Worm (Caenorhabditis elegans) whole organism, L1 larva: ENCODE results near the gene F25G6.9.
A peak's percentile ranks its signal among the peaks of the same experiment; 100 is the strongest.

Experiments used
- C04F5.9 ChIP-seq: sonication (generic microtip); optimal IDR thresholded peaks from 2 replicates; lab custom pipeline; 2016; ENCODE audit warnings: missing genetic modification characterization, missing compliant biosample characterization
- C34B4.2 ChIP-seq: sonication (generic microtip); optimal IDR thresholded peaks from 2 replicates; lab custom pipeline; 2017; ENCODE audit warnings: mild to moderate bottlenecking, missing genetic modification characterization, missing compliant biosample characterization
- F16B12.6 ChIP-seq: fragments of 150-350 bp; optimal IDR thresholded peaks from 2 replicates; lab custom pipeline; 2014; ENCODE audit warnings: missing biosample characterization, missing genetic modification characterization
- Y116A8C.19 ChIP-seq: sonication (generic microtip); optimal IDR thresholded peaks from 2 replicates; lab custom pipeline; 2016; ENCODE audit warnings: missing compliant biosample characterization, missing genetic modification characterization, borderline replicate concordance
- ama-1 ChIP-seq: fragments of 150-350 bp; optimal IDR thresholded peaks from 2 replicates; lab custom pipeline; 2014
- ceh-82 ChIP-seq, 3 experiments: fragments of 150-350 bp in 1 of 3; sonication (generic microtip) in 2 of 3; optimal IDR thresholded peaks; 2 replicates each; lab custom pipeline; 2014 to 2017; ENCODE audit warnings: missing biosample characterization in 3 of 3, missing genetic modification characterization in 3 of 3
- ces-1 ChIP-seq: fragments of 150-350 bp; optimal IDR thresholded peaks from 2 replicates; lab custom pipeline; 2014; ENCODE audit warnings: missing biosample characterization, missing genetic modification reagents, missing genetic modification characterization
- dpl-1 ChIP-seq, 3 experiments: fragments of 150-350 bp in 2 of 3; sonication (generic microtip) in 1 of 3; optimal IDR thresholded peaks; 2 replicates each; lab custom pipeline; 2014 to 2017; ENCODE audit warnings: missing biosample characterization in 3 of 3, missing genetic modification characterization in 3 of 3, missing genetic modification reagents in 3 of 3
- efl-3 ChIP-seq: fragments of 200-800 bp; sonication (Bioruptor generic); optimal IDR thresholded peaks from 2 replicates; lab custom pipeline; 2018; ENCODE audit warnings: mild to moderate bottlenecking, missing genetic modification characterization, missing compliant biosample characterization
- egl-13 ChIP-seq: sonication (generic microtip); optimal IDR thresholded peaks from 2 replicates; lab custom pipeline; 2016; ENCODE audit warnings: missing genotype, missing genetic modification reagents, missing genetic modification characterization, missing compliant biosample characterization
- elt-2 ChIP-seq: sonication (generic microtip); optimal IDR thresholded peaks from 2 replicates; lab custom pipeline; 2016; ENCODE audit warnings: missing genetic modification characterization, mild to moderate bottlenecking, inconsistent platforms, missing compliant biosample characterization, missing genetic modification reagents
- elt-3 ChIP-seq, 6 experiments: fragments of 150-350 bp in 1 of 6; sonication (generic microtip); optimal IDR thresholded peaks; 2 replicates each; lab custom pipeline; 2017 to 2018; ENCODE audit warnings: missing biosample characterization in 6 of 6, missing genetic modification characterization in 6 of 6, inconsistent platforms in 1 of 6
- ets-5 ChIP-seq: fragments of 200-800 bp; sonication (Bioruptor generic); IDR thresholded peaks from 2 replicates; pipeline ENCODE4 v1.3.6; 2022; ENCODE audit warnings: missing genetic modification characterization, missing compliant biosample characterization
- hlh-17 ChIP-seq: fragments of 200-800 bp; sonication (Bioruptor generic); optimal IDR thresholded peaks from 2 replicates; lab custom pipeline; 2018; ENCODE audit warnings: missing genetic modification characterization, mild to moderate bottlenecking, missing compliant biosample characterization, moderate library complexity, borderline replicate concordance
- hlh-4 ChIP-seq: sonication (generic microtip); optimal IDR thresholded peaks from 2 replicates; lab custom pipeline; 2016; ENCODE audit warnings: mild to moderate bottlenecking, missing genetic modification characterization, missing compliant biosample characterization
- hpl-2 ChIP-seq: fragments of 150-350 bp; optimal IDR thresholded peaks from 2 replicates; lab custom pipeline; 2014; ENCODE audit warnings: missing biosample characterization, missing genetic modification reagents, missing genetic modification characterization
- irx-1 ChIP-seq: sonication (generic microtip); optimal IDR thresholded peaks from 2 replicates; lab custom pipeline; 2016; ENCODE audit warnings: missing genetic modification characterization, missing compliant biosample characterization
- isw-1 ChIP-seq: fragments of 200-800 bp; sonication (Bioruptor generic); IDR thresholded peaks from 2 replicates; pipeline ENCODE4 v1.3.6; 2022; ENCODE audit warnings: missing genetic modification characterization, missing compliant biosample characterization
- lin-13 ChIP-seq: fragments of 150-350 bp; optimal IDR thresholded peaks from 2 replicates; lab custom pipeline; 2014; ENCODE audit warnings: missing biosample characterization, missing genetic modification reagents, missing genetic modification characterization
- lin-14 ChIP-seq: fragments of 200-800 bp; sonication (Bioruptor generic); optimal IDR thresholded peaks from 2 replicates; lab custom pipeline; 2018; ENCODE audit warnings: mild to moderate bottlenecking, missing genetic modification characterization, moderate library complexity, missing compliant biosample characterization
- mab-9 ChIP-seq: fragments of 200-800 bp; sonication (Bioruptor generic); IDR thresholded peaks from 2 replicates; pipeline ENCODE4 v1.3.6; 2022; ENCODE audit warnings: missing genetic modification reagents, missing genetic modification characterization, missing compliant biosample characterization
- mdl-1 ChIP-seq, 2 experiments: fragments of 150-350 bp; optimal IDR thresholded peaks; 2 replicates each; lab custom pipeline; 2014 to 2017; ENCODE audit warnings: missing biosample characterization in 2 of 2, missing genetic modification characterization in 2 of 2, inconsistent platforms in 1 of 2
- mef-2 ChIP-seq: fragments of 150-350 bp; optimal IDR thresholded peaks from 2 replicates; lab custom pipeline; 2014; ENCODE audit warnings: missing biosample characterization, missing genetic modification characterization
- mep-1 ChIP-seq: fragments of 150-350 bp; optimal IDR thresholded peaks from 2 replicates; lab custom pipeline; 2014; ENCODE audit warnings: missing biosample characterization, missing genetic modification characterization
- nhr-71 ChIP-seq: sonication (generic microtip); optimal IDR thresholded peaks from 2 replicates; lab custom pipeline; 2016; ENCODE audit warnings: mild to moderate bottlenecking, missing genetic modification characterization, moderate library complexity, missing compliant biosample characterization
- nhr-76 ChIP-seq: sonication (generic microtip); optimal IDR thresholded peaks from 2 replicates; lab custom pipeline; 2017; ENCODE audit warnings: missing biosample characterization, missing genetic modification characterization
- nhr-77 ChIP-seq: fragments of 150-350 bp; optimal IDR thresholded peaks from 2 replicates; lab custom pipeline; 2014; ENCODE audit warnings: missing biosample characterization, missing genetic modification characterization
- pqm-1 ChIP-seq: sonication (generic microtip); optimal IDR thresholded peaks from 3 replicates; lab custom pipeline; 2017; ENCODE audit warnings: missing biosample characterization, missing genetic modification characterization
- snu-23 ChIP-seq: sonication (generic microtip); optimal IDR thresholded peaks from 2 replicates; lab custom pipeline; 2016; ENCODE audit warnings: missing genetic modification characterization, missing compliant biosample characterization
- sox-4 ChIP-seq: sonication (generic microtip); optimal IDR thresholded peaks from 2 replicates; lab custom pipeline; 2016; ENCODE audit warnings: missing genetic modification characterization, missing compliant biosample characterization
- sptf-1 ChIP-seq: fragments of 150-350 bp; optimal IDR thresholded peaks from 2 replicates; lab custom pipeline; 2014; ENCODE audit warnings: missing biosample characterization, missing genetic modification characterization
- sup-37 ChIP-seq: fragments of 200-800 bp; sonication (Bioruptor generic); optimal IDR thresholded peaks from 2 replicates; lab custom pipeline; 2018; ENCODE audit warnings: mild to moderate bottlenecking, missing genetic modification characterization, missing compliant biosample characterization
- swsn-7 ChIP-seq: sonication (generic microtip); optimal IDR thresholded peaks from 2 replicates; lab custom pipeline; 2016; ENCODE audit warnings: missing genetic modification characterization, missing compliant biosample characterization
- tbx-2 ChIP-seq: sonication (generic microtip); optimal IDR thresholded peaks from 2 replicates; lab custom pipeline; 2016; ENCODE audit warnings: missing genetic modification characterization, missing compliant biosample characterization
- tlp-1 ChIP-seq: fragments of 150-350 bp; optimal IDR thresholded peaks from 2 replicates; lab custom pipeline; 2014; ENCODE audit warnings: missing biosample characterization, missing genetic modification characterization
- unc-30 ChIP-seq: sonication (generic microtip); optimal IDR thresholded peaks from 2 replicates; lab custom pipeline; 2017; ENCODE audit warnings: missing biosample characterization, missing genetic modification characterization
- unc-62 ChIP-seq: fragments of 150-350 bp; optimal IDR thresholded peaks from 2 replicates; lab custom pipeline; 2014; ENCODE audit warnings: missing biosample characterization, missing genetic modification reagents, missing genetic modification characterization
- unc-98 ChIP-seq: fragments of 200-800 bp; sonication (Bioruptor generic); IDR thresholded peaks from 2 replicates; pipeline ENCODE4 v1.3.6; 2022; ENCODE audit warnings: missing genetic modification characterization, missing compliant biosample characterization
- xbp-1 ChIP-seq: sonication (generic microtip); optimal IDR thresholded peaks from 2 replicates; lab custom pipeline; 2016; ENCODE audit warnings: missing genetic modification characterization, missing compliant biosample characterization
- zag-1 ChIP-seq: fragments of 150-350 bp; optimal IDR thresholded peaks from 2 replicates; lab custom pipeline; 2014; ENCODE audit warnings: missing biosample characterization, missing genetic modification characterization
- zip-4 ChIP-seq: fragments of 200-800 bp; sonication (Bioruptor generic); optimal IDR thresholded peaks from 2 replicates; lab custom pipeline; 2018; ENCODE audit warnings: mild to moderate bottlenecking, missing genetic modification characterization, moderate library complexity, missing compliant biosample characterization

Gene F25G6.9

DNA sequence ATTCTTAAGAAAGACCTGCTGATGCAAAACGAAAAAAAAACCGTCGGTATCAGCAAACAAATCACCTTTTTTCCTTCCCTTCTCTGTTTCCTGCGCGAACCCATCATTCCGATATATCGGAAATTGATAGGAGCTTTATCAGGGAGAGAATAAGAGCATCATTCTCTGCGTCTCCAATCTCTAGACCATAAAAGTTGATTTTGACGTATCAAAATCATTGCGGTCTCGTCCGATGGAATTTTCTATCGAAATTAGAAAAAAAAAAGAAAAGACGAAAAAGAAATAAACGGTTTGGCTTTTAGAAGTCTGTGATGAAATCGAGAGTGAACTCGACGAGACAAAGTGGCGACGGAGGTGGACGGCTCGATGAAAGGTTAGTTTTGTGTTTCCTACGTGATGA, 20.8 kb downstream of the F25G6.9 start, which contains the start of gene stdh-4:
Gene stdh-4, plus strand, starts transcription at position 301 of the 400 bp plus-strand sequence.
- TF ChIP-seq pqm-1 (tag; lab: Kevin White, UChicago) (no peak), dpl-1 (GFP tag; optimal IDR thresholded peaks at IDR 0.05; lab: Kevin White, UChicago) (no peak), egl-13 (tag; lab: Kevin White, UChicago) (no peak), sup-37 (no peak), efl-3 (no peak), nhr-77 (tag; lab: Kevin White, UChicago) (peak; percentile 11), swsn-7 (tag; lab: Kevin White, UChicago) (no peak), nhr-76 (tag; lab: Kevin White, UChicago) (no peak), tbx-2 (tag; lab: Kevin White, UChicago) (peak; percentile 0), mef-2 (no peak), sox-4 (no peak), isw-1 (GFP tag; lab: Robert Waterston, UW) (no peak), xbp-1 (tag; lab: Kevin White, UChicago) (no peak), hlh-17 (GFP tag; lab: Kevin White, UChicago) (no peak), elt-3 (tag; optimal IDR thresholded peaks at IDR 0.05; lab: Kevin White, UChicago) (no peak)
- TF ChIP-seq, all 84 proteins: peak for 2

ce11 chrV:8545531-8546224, 24.1 kb downstream of the F25G6.9 start, which contains the start of the genes slc-17.8 and asns-1:
Gene slc-17.8, minus strand, starts transcription at chrV:8545581.
Gene asns-1, plus strand, starts transcription at chrV:8546174.
- TF ChIP-seq elt-2 (no peak), hlh-17 (GFP tag; lab: Kevin White, UChicago) (no peak), irx-1 (tag; lab: Kevin White, UChicago) (no peak), lin-14 (no peak), unc-98 (GFP tag; lab: Robert Waterston, UW) (no peak), hlh-4 (tag; lab: Kevin White, UChicago) (no peak), zip-4 (GFP tag; lab: Kevin White, UChicago) (no peak), tlp-1 (tag; lab: Kevin White, UChicago) (no peak), snu-23 (GFP tag; lab: Kevin White, UChicago) (no peak), hpl-2 (GFP tag; lab: Kevin White, UChicago) (no peak), mab-9 (GFP tag; lab: Robert Waterston, UW) (no peak), ceh-82 (tag; optimal IDR thresholded peaks at IDR 0.05; lab: Kevin White, UChicago) (no peak), unc-62 (GFP tag; lab: Kevin White, UChicago) (no peak), mdl-1 (tag; optimal IDR thresholded peaks at IDR 0.05; lab: Kevin White, UChicago) (no peak), mep-1 (tag; lab: Kevin White, UChicago) (no peak), Y116A8C.19 (tag; lab: Kevin White, UChicago) (no peak), nhr-76 (tag; lab: Kevin White, UChicago) (no peak), unc-30 (tag; lab: Kevin White, UChicago) (no peak)

DNA sequence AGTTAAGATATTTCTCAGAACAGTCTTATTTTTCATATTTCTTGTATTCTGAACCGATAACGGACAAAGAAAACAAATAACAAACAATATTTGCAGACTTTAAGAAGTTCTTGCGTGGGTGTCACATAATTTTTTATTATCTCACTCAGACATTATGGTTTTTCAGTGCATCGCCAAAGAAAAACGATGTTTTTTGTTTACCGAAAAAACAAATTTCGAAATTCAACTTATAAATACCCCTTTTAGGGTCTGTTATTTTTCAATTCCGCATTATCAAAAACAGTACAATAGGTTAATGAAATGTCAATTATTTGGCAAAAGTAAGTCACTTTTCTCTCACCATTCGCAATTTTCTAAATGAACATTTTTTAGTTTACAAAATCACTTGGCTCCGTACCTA, 32.8 kb downstream of the F25G6.9 start, which contains the start of gene otpl-4:
Gene otpl-4, plus strand, starts transcription at position 301 of the 400 bp plus-strand sequence.
- no peak for TF ChIP-seq F16B12.6 (tag; lab: Kevin White, UChicago)
- no peak for TF ChIP-seq C04F5.9
- no peak for TF ChIP-seq elt-2
- TF ChIP-seq ama-1 (lab: Kevin White, UChicago) = no peak

ce11 chrV:8536213-8536612, 33.6 kb downstream of the F25G6.9 start, which contains the start of gene his-39:
Gene his-39, plus strand, starts transcription at chrV:8536513.
- TF ChIP-seq lin-13 (GFP tag; lab: Kevin White, UChicago) (no peak), hpl-2 (GFP tag; lab: Kevin White, UChicago) (no peak), zip-4 (GFP tag; lab: Kevin White, UChicago) (no peak), ets-5 (no peak), xbp-1 (tag; lab: Kevin White, UChicago) (no peak), zag-1 (tag; lab: Kevin White, UChicago) (no peak), ces-1 (GFP tag; lab: Kevin White, UChicago) (no peak), sptf-1 (no peak), C34B4.2 (tag; lab: Kevin White, UChicago) (no peak), hlh-4 (tag; lab: Kevin White, UChicago) (no peak), nhr-71 (tag; lab: Kevin White, UChicago) (no peak)
